Worm (Caenorhabditis elegans) whole organism, L1 larva: ENCODE results near the gene tsp-6.

Experiments used
- C04F5.9 ChIP-seq: sonication (generic microtip); optimal IDR thresholded peaks from 2 replicates; lab custom pipeline; 2016; ENCODE audit warnings: missing genetic modification characterization, missing compliant biosample characterization
- Y116A8C.19 ChIP-seq: sonication (generic microtip); optimal IDR thresholded peaks from 2 replicates; lab custom pipeline; 2016; ENCODE audit warnings: missing compliant biosample characterization, missing genetic modification characterization, borderline replicate concordance
- aha-1 ChIP-seq: fragments of 150-350 bp; optimal IDR thresholded peaks from 2 replicates; lab custom pipeline; 2014; ENCODE audit warnings: missing biosample characterization, missing genetic modification characterization
- aly-2 ChIP-seq: fragments of 150-350 bp; optimal IDR thresholded peaks from 2 replicates; lab custom pipeline; 2014; ENCODE audit warnings: missing biosample characterization, missing genetic modification characterization
- ama-1 ChIP-seq: fragments of 150-350 bp; optimal IDR thresholded peaks from 2 replicates; lab custom pipeline; 2014
- blmp-1 ChIP-seq: fragments of 150-350 bp; optimal IDR thresholded peaks from 2 replicates; lab custom pipeline; 2014; ENCODE audit warnings: missing biosample characterization, missing genetic modification characterization
- ceh-63 ChIP-seq: fragments of 200-800 bp; sonication (Bioruptor generic); optimal IDR thresholded peaks from 2 replicates; lab custom pipeline; 2018; ENCODE audit warnings: mild to moderate bottlenecking, missing genetic modification characterization, missing compliant biosample characterization
- ceh-8 ChIP-seq: fragments of 200-800 bp; sonication (Bioruptor generic); optimal IDR thresholded peaks from 2 replicates; lab custom pipeline; 2018; ENCODE audit warnings: mild to moderate bottlenecking, missing genetic modification characterization, moderate library complexity, missing compliant biosample characterization
- ceh-82 ChIP-seq, 3 experiments: fragments of 150-350 bp in 1 of 3; sonication (generic microtip) in 2 of 3; optimal IDR thresholded peaks; 2 replicates each; lab custom pipeline; 2014 to 2017; ENCODE audit warnings: missing biosample characterization in 3 of 3, missing genetic modification characterization in 3 of 3
- ceh-90 ChIP-seq: sonication (generic microtip); optimal IDR thresholded peaks from 2 replicates; lab custom pipeline; 2016; ENCODE audit warnings: missing genetic modification characterization, missing compliant biosample characterization
- dpl-1 ChIP-seq, 3 experiments: fragments of 150-350 bp in 2 of 3; sonication (generic microtip) in 1 of 3; optimal IDR thresholded peaks; 2 replicates each; lab custom pipeline; 2014 to 2017; ENCODE audit warnings: missing biosample characterization in 3 of 3, missing genetic modification characterization in 3 of 3, missing genetic modification reagents in 3 of 3
- efl-1 ChIP-seq, 4 experiments: fragments of 150-350 bp; optimal IDR thresholded peaks in 3 of 4; peaks in 1 of 4; 1 replicate in 1 of 4; 2 replicates in 3 of 4; lab custom pipeline; 2014; ENCODE audit warnings: missing biosample characterization in 2 of 4, missing genetic modification characterization in 2 of 4, missing genetic modification reagents in 2 of 4
- efl-3 ChIP-seq: fragments of 200-800 bp; sonication (Bioruptor generic); optimal IDR thresholded peaks from 2 replicates; lab custom pipeline; 2018; ENCODE audit warnings: mild to moderate bottlenecking, missing genetic modification characterization, missing compliant biosample characterization
- egl-27 ChIP-seq, 2 experiments: fragments of 150-350 bp in 1 of 2; sonication (generic microtip); optimal IDR thresholded peaks; 3 replicates each; lab custom pipeline; 2017 to 2018; ENCODE audit warnings: missing biosample characterization in 2 of 2, missing genetic modification characterization in 2 of 2, missing genetic modification reagents in 2 of 2
- elt-3 ChIP-seq, 6 experiments: fragments of 150-350 bp in 1 of 6; sonication (generic microtip); optimal IDR thresholded peaks; 2 replicates each; lab custom pipeline; 2017 to 2018; ENCODE audit warnings: missing biosample characterization in 6 of 6, missing genetic modification characterization in 6 of 6, inconsistent platforms in 1 of 6
- ets-5 ChIP-seq: fragments of 200-800 bp; sonication (Bioruptor generic); IDR thresholded peaks from 2 replicates; pipeline ENCODE4 v1.3.6; 2022; ENCODE audit warnings: missing genetic modification characterization, missing compliant biosample characterization
- fkh-4 ChIP-seq: sonication (generic microtip); optimal IDR thresholded peaks from 2 replicates; lab custom pipeline; 2016; ENCODE audit warnings: missing compliant biosample characterization, missing genetic modification characterization, borderline replicate concordance
- fkh-8 ChIP-seq: sonication (generic microtip); optimal IDR thresholded peaks from 2 replicates; lab custom pipeline; 2016; ENCODE audit warnings: mild to moderate bottlenecking, missing genetic modification characterization, missing compliant biosample characterization
- hlh-17 ChIP-seq: fragments of 200-800 bp; sonication (Bioruptor generic); optimal IDR thresholded peaks from 2 replicates; lab custom pipeline; 2018; ENCODE audit warnings: missing genetic modification characterization, mild to moderate bottlenecking, missing compliant biosample characterization, moderate library complexity, borderline replicate concordance
- hpl-2 ChIP-seq: fragments of 150-350 bp; optimal IDR thresholded peaks from 2 replicates; lab custom pipeline; 2014; ENCODE audit warnings: missing biosample characterization, missing genetic modification reagents, missing genetic modification characterization
- lin-13 ChIP-seq: fragments of 150-350 bp; optimal IDR thresholded peaks from 2 replicates; lab custom pipeline; 2014; ENCODE audit warnings: missing biosample characterization, missing genetic modification reagents, missing genetic modification characterization
- lir-3 ChIP-seq: sonication (generic microtip); optimal IDR thresholded peaks from 2 replicates; lab custom pipeline; 2016; ENCODE audit warnings: mild to moderate bottlenecking, missing genetic modification characterization, moderate library complexity, missing compliant biosample characterization; ENCODE audit not compliant: poor library complexity
- lsy-2 ChIP-seq, 2 experiments: fragments of 150-350 bp; optimal IDR thresholded peaks; 2 replicates each; lab custom pipeline; 2014; ENCODE audit warnings: missing biosample characterization in 2 of 2, missing genetic modification characterization in 2 of 2
- mab-9 ChIP-seq: fragments of 200-800 bp; sonication (Bioruptor generic); IDR thresholded peaks from 2 replicates; pipeline ENCODE4 v1.3.6; 2022; ENCODE audit warnings: missing genetic modification reagents, missing genetic modification characterization, missing compliant biosample characterization
- mdl-1 ChIP-seq, 2 experiments: fragments of 150-350 bp; optimal IDR thresholded peaks; 2 replicates each; lab custom pipeline; 2014 to 2017; ENCODE audit warnings: missing biosample characterization in 2 of 2, missing genetic modification characterization in 2 of 2, inconsistent platforms in 1 of 2
- mef-2 ChIP-seq: fragments of 150-350 bp; optimal IDR thresholded peaks from 2 replicates; lab custom pipeline; 2014; ENCODE audit warnings: missing biosample characterization, missing genetic modification characterization
- mep-1 ChIP-seq: fragments of 150-350 bp; optimal IDR thresholded peaks from 2 replicates; lab custom pipeline; 2014; ENCODE audit warnings: missing biosample characterization, missing genetic modification characterization
- nhr-11 ChIP-seq: fragments of 150-350 bp; optimal IDR thresholded peaks from 2 replicates; lab custom pipeline; 2014; ENCODE audit warnings: missing biosample characterization, missing genetic modification characterization
- nhr-20 ChIP-seq: sonication (generic microtip); optimal IDR thresholded peaks from 2 replicates; lab custom pipeline; 2016; ENCODE audit warnings: mild to moderate bottlenecking, missing genetic modification characterization, missing compliant biosample characterization
- nhr-28 ChIP-seq: fragments of 150-350 bp; optimal IDR thresholded peaks from 2 replicates; lab custom pipeline; 2014; ENCODE audit warnings: missing biosample characterization, missing genetic modification characterization
- nhr-47 ChIP-seq: sonication (generic microtip); optimal IDR thresholded peaks from 2 replicates; lab custom pipeline; 2016; ENCODE audit warnings: mild to moderate bottlenecking, missing genetic modification characterization, moderate library complexity, missing compliant biosample characterization
- nhr-76 ChIP-seq: sonication (generic microtip); optimal IDR thresholded peaks from 2 replicates; lab custom pipeline; 2017; ENCODE audit warnings: missing biosample characterization, missing genetic modification characterization
- nhr-77 ChIP-seq: fragments of 150-350 bp; optimal IDR thresholded peaks from 2 replicates; lab custom pipeline; 2014; ENCODE audit warnings: missing biosample characterization, missing genetic modification characterization
- nhr-90 ChIP-seq: sonication (generic microtip); optimal IDR thresholded peaks from 2 replicates; lab custom pipeline; 2016; ENCODE audit warnings: mild to moderate bottlenecking, missing genetic modification characterization, missing compliant biosample characterization; ENCODE audit not compliant: poor library complexity
- pag-3 ChIP-seq: sonication (generic microtip); optimal IDR thresholded peaks from 2 replicates; lab custom pipeline; 2017; ENCODE audit warnings: missing genetic modification characterization, mild to moderate bottlenecking, missing compliant biosample characterization, antibody characterized with exemption, borderline replicate concordance; ENCODE audit not compliant: insufficient read depth
- snpc-4 ChIP-seq: fragments of 150-350 bp; optimal IDR thresholded peaks from 2 replicates; lab custom pipeline; 2014; ENCODE audit warnings: missing biosample characterization, missing genetic modification characterization
- sox-4 ChIP-seq: sonication (generic microtip); optimal IDR thresholded peaks from 2 replicates; lab custom pipeline; 2016; ENCODE audit warnings: missing genetic modification characterization, missing compliant biosample characterization
- sptf-1 ChIP-seq: fragments of 150-350 bp; optimal IDR thresholded peaks from 2 replicates; lab custom pipeline; 2014; ENCODE audit warnings: missing biosample characterization, missing genetic modification characterization
- swsn-7 ChIP-seq: sonication (generic microtip); optimal IDR thresholded peaks from 2 replicates; lab custom pipeline; 2016; ENCODE audit warnings: missing genetic modification characterization, missing compliant biosample characterization
- tbx-2 ChIP-seq: sonication (generic microtip); optimal IDR thresholded peaks from 2 replicates; lab custom pipeline; 2016; ENCODE audit warnings: missing genetic modification characterization, missing compliant biosample characterization
- tlp-1 ChIP-seq: fragments of 150-350 bp; optimal IDR thresholded peaks from 2 replicates; lab custom pipeline; 2014; ENCODE audit warnings: missing biosample characterization, missing genetic modification characterization
- unc-130 ChIP-seq: fragments of 150-350 bp; optimal IDR thresholded peaks from 2 replicates; lab custom pipeline; 2017; ENCODE audit warnings: missing biosample characterization, missing genetic modification characterization, inconsistent platforms
- unc-62 ChIP-seq: fragments of 150-350 bp; optimal IDR thresholded peaks from 2 replicates; lab custom pipeline; 2014; ENCODE audit warnings: missing biosample characterization, missing genetic modification reagents, missing genetic modification characterization
- unc-86 ChIP-seq: sonication (generic microtip); optimal IDR thresholded peaks from 2 replicates; lab custom pipeline; 2016; ENCODE audit warnings: missing genetic modification characterization, missing compliant biosample characterization
- unc-98 ChIP-seq: fragments of 200-800 bp; sonication (Bioruptor generic); IDR thresholded peaks from 2 replicates; pipeline ENCODE4 v1.3.6; 2022; ENCODE audit warnings: missing genetic modification characterization, missing compliant biosample characterization
- vab-15 ChIP-seq: sonication (generic microtip); optimal IDR thresholded peaks from 2 replicates; lab custom pipeline; 2017; ENCODE audit warnings: missing genotype, mild to moderate bottlenecking, missing genetic modification characterization, missing compliant biosample characterization
- zag-1 ChIP-seq: fragments of 150-350 bp; optimal IDR thresholded peaks from 2 replicates; lab custom pipeline; 2014; ENCODE audit warnings: missing biosample characterization, missing genetic modification characterization
- zip-4 ChIP-seq: fragments of 200-800 bp; sonication (Bioruptor generic); optimal IDR thresholded peaks from 2 replicates; lab custom pipeline; 2018; ENCODE audit warnings: mild to moderate bottlenecking, missing genetic modification characterization, moderate library complexity, missing compliant biosample characterization
- ztf-4 ChIP-seq: fragments of 150-350 bp; optimal IDR thresholded peaks from 2 replicates; lab custom pipeline; 2014; ENCODE audit warnings: missing biosample characterization, missing genetic modification characterization

tsp-6 gene

DNA sequence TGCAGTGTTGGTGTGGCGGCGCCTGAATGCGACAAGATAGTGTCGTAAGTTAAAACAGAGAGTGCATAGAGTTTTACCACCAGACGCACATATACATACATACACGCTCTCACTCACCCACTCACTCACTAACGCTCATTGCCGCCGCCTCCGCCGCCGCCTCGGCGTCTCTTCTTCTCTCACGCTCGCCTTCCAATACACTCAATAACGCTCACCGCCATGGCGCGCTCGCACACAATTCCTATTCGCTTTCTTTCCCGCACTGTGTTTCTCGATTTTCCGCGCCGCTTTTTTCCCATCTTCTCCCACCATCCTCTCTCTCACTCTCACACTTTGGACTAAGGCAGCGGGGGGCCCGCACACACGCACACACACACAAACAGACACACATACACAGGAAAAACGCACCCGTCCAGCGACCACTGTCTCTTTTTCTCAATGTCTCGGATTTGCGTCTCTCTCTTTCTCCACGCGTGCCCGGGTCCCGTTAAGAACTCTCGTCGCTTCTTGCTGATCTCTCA, 32.2 kb downstream of the tsp-6 start, which contains the start of gene kin-29 (continued):
- TF ChIP-seq nhr-11 (tag; lab: Kevin White, UChicago) (no peak), hpl-2 (peak; percentile 74), efl-3 (GFP tag; lab: Kevin White, UChicago) (no peak), lin-13 (GFP tag; lab: Kevin White, UChicago) (peak; percentile 76), tbx-2 (tag; lab: Kevin White, UChicago) (peak; percentile 90), mep-1 (tag; lab: Kevin White, UChicago) (peak; percentile 78), aly-2 (tag; lab: Kevin White, UChicago) (no peak), Y116A8C.19 (tag; lab: Kevin White, UChicago) (no peak), mab-9 (GFP tag; lab: Robert Waterston, UW) (0 out of 2 replicates have a peak, but pooled peaks have one; percentile 50), ceh-63 (GFP tag; lab: Kevin White, UChicago) (no peak), zip-4 (peak; percentile 43), pag-3 (tag; lab: Kevin White, UChicago) (no peak), efl-1 (optimal IDR thresholded peaks at IDR 0.05; lab: Kevin White, UChicago) (peak; percentile 42 to 51), efl-1 (GFP tag; optimal IDR thresholded peaks at IDR 0.05 in 1 of 2; lab: Kevin White, UChicago) (peak; percentile 4 to 91), lir-3 (tag; lab: Kevin White, UChicago) (peak; percentile 23), nhr-76 (tag; lab: Kevin White, UChicago) (no peak), ceh-82 (tag; optimal IDR thresholded peaks at IDR 0.05; lab: Kevin White, UChicago) (peak; percentile 42 to 90 (median 46)), lsy-2 (tag; optimal IDR thresholded peaks at IDR 0.05; lab: Kevin White, UChicago) (peak; percentile 55 to 82), zag-1 (tag; lab: Kevin White, UChicago) (no peak), nhr-77 (tag; lab: Kevin White, UChicago) (peak; percentile 88), nhr-90 (tag; lab: Kevin White, UChicago) (peak; percentile 82), elt-3 (tag; optimal IDR thresholded peaks at IDR 0.05; lab: Kevin White, UChicago) (peak in 4 of 6 experiments; percentile 4 to 70 (median 39)), vab-15 (tag; lab: Kevin White, UChicago) (no peak), nhr-20 (peak; percentile 91), aha-1 (no peak), dpl-1 (GFP tag; optimal IDR thresholded peaks at IDR 0.05; lab: Kevin White, UChicago) (peak in 2 of 3 experiments; percentile 33 to 41), mdl-1 (tag; optimal IDR thresholded peaks at IDR 0.05; lab: Kevin White, UChicago) (peak in 1 of 2 experiments; percentile 84), unc-62 (GFP tag; lab: Kevin White, UChicago) (no peak), ama-1 (lab: Kevin White, UChicago) (no peak), snpc-4 (peak; percentile 18), egl-27 (tag; optimal IDR thresholded peaks at IDR 0.05; lab: Kevin White, UChicago) (peak; percentile 26 to 45), ztf-4 (tag; lab: Kevin White, UChicago) (peak; percentile 72), fkh-4 (tag; lab: Kevin White, UChicago) (no peak), unc-98 (GFP tag; lab: Robert Waterston, UW) (no peak), C04F5.9 (tag; lab: Kevin White, UChicago) (peak; percentile 24), nhr-28 (tag; lab: Kevin White, UChicago) (no peak)

DNA sequence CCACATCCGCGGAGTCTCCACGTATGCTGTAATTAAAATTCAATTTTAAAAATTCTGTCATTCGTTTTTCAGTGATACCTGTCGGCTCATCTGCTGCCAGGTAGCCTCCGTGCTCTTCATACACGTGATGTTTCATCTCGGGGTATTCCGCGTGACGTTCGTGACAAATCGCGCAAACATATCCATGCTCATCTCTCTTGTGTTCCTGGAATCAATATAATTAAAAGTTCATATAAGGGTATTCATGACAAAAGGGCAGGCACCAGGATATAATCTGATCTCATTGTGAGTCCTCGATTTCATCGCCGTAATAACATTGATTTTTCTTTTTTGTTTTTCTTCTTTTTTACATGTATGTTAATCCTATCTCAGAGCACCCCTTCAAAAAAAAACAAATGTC, 33.7 kb downstream of the tsp-6 start:
- TF ChIP-seq ceh-8 (no peak), ceh-90 (tag; lab: Kevin White, UChicago) (no peak), ztf-4 (tag; lab: Kevin White, UChicago) (peak; percentile 35), nhr-11 (tag; lab: Kevin White, UChicago) (no peak), mep-1 (tag; lab: Kevin White, UChicago) (no peak), efl-1 (optimal IDR thresholded peaks at IDR 0.05; lab: Kevin White, UChicago) (no peak), efl-1 (GFP tag; optimal IDR thresholded peaks at IDR 0.05 in 1 of 2; lab: Kevin White, UChicago) (peak in 1 of 2 experiments; percentile 70), swsn-7 (tag; lab: Kevin White, UChicago) (no peak), unc-130 (tag; lab: Kevin White, UChicago) (no peak), aly-2 (tag; lab: Kevin White, UChicago) (no peak), blmp-1 (tag; lab: Kevin White, UChicago) (no peak), vab-15 (tag; lab: Kevin White, UChicago) (no peak), fkh-8 (tag; lab: Kevin White, UChicago) (peak; percentile 47), ets-5 (GFP tag; lab: Robert Waterston, UW) (no peak), fkh-4 (tag; lab: Kevin White, UChicago) (peak; percentile 46), hlh-17 (GFP tag; lab: Kevin White, UChicago) (no peak), sptf-1 (tag; lab: Kevin White, UChicago) (no peak), nhr-47 (tag; lab: Kevin White, UChicago) (peak; percentile 61), tlp-1 (tag; lab: Kevin White, UChicago) (no peak), sox-4 (tag; lab: Kevin White, UChicago) (peak; percentile 49), hpl-2 (no peak), lir-3 (tag; lab: Kevin White, UChicago) (no peak), lin-13 (GFP tag; lab: Kevin White, UChicago) (no peak), unc-86 (no peak), mef-2 (tag; lab: Kevin White, UChicago) (no peak)
